Fruit fly (Drosophila melanogaster): ENCODE measurements around the gene CG5412.
A peak's percentile ranks its signal among the peaks of the same experiment; 100 is the strongest.

CG5412 gene

dm6 chr3R:20588480-20588785 is 11.6 kb downstream of the CG5412 start, which contains the start of gene Srp72 (continued):
- no peak for TF ChIP-seq CG9609 (GFP tag; optimal IDR thresholded peaks at IDR 0.05)
- TF ChIP-seq bcd (GFP tag; optimal IDR thresholded peaks at IDR 0.05) = peak; percentile 21
- TF ChIP-seq Fer3 (tag; optimal IDR thresholded peaks at IDR 0.05) = peak; percentile 57
- TF ChIP-seq inv (GFP tag; IDR thresholded peaks at IDR 0.05; ENCODE audit: partially characterized antibody) = no peak
- TF ChIP-seq klu (GFP tag; IDR thresholded peaks at IDR 0.05) = no peak
- no peak for TF ChIP-seq Taf1 (GFP tag; IDR thresholded peaks at IDR 0.05)
- no peak for TF ChIP-seq D (optimal IDR thresholded peaks at IDR 0.05)
- peak; percentile 5 for TF ChIP-seq D (GFP tag; optimal IDR thresholded peaks at IDR 0.05)
- peak; percentile 45 for TF ChIP-seq unpg (GFP tag; optimal IDR thresholded peaks at IDR 0.05)
- no peak for TF ChIP-seq CG8290 (GFP tag; optimal IDR thresholded peaks at IDR 0.05)
- TF ChIP-seq CG8290 (tag; optimal IDR thresholded peaks at IDR 0.05) = no peak
- TF ChIP-seq CG7963 (GFP tag; IDR thresholded peaks at IDR 0.05; ENCODE audit: partially characterized antibody) = no peak
- no peak for TF ChIP-seq CG5953 (GFP tag; IDR thresholded peaks at IDR 0.05)
- no peak for TF ChIP-seq CG12744 (GFP tag; optimal IDR thresholded peaks at IDR 0.05)
- peak; percentile 85 for TF ChIP-seq phol (tag; optimal IDR thresholded peaks at IDR 0.05)
- TF ChIP-seq twi (tag; optimal IDR thresholded peaks at IDR 0.05) = peak; percentile 28
- no peak for TF ChIP-seq pb (GFP tag; optimal IDR thresholded peaks at IDR 0.05)
- peak; percentile 43 for TF ChIP-seq CG7928 (GFP tag; optimal IDR thresholded peaks at IDR 0.05)
- TF ChIP-seq gem (tag; optimal IDR thresholded peaks at IDR 0.05) = peak; percentile 73
- no peak for TF ChIP-seq da (GFP tag; optimal IDR thresholded peaks at IDR 0.05)
- TF ChIP-seq Hr51 (GFP tag; optimal IDR thresholded peaks at IDR 0.05) = peak; percentile 19 to 33
- peak; percentile 49 for TF ChIP-seq CG7839 (tag; optimal IDR thresholded peaks at IDR 0.05)
- TF ChIP-seq Ssrp (tag; optimal IDR thresholded peaks at IDR 0.05) = peak; percentile 25
- no peak for TF ChIP-seq CG3163 (GFP tag; optimal IDR thresholded peaks at IDR 0.05)
- no peak for TF ChIP-seq BtbVII (GFP tag; optimal IDR thresholded peaks at IDR 0.05)
- peak; percentile 55 for TF ChIP-seq CG11504 (tag; optimal IDR thresholded peaks at IDR 0.05)
- peak; percentile 65 for TF ChIP-seq CG18476 (GFP tag; optimal IDR thresholded peaks at IDR 0.05)
- TF ChIP-seq CG2199 (GFP tag; IDR thresholded peaks at IDR 0.05) = no peak
- TF ChIP-seq Doc3 (GFP tag; IDR thresholded peaks at IDR 0.05; ENCODE audit: partially characterized antibody) = no peak
- peak; percentile 34 for TF ChIP-seq CG18262 (tag; optimal IDR thresholded peaks at IDR 0.05)
- peak; percentile 37 for TF ChIP-seq exex (tag; optimal IDR thresholded peaks at IDR 0.05)
- no peak for TF ChIP-seq Rx (GFP tag; IDR thresholded peaks at IDR 0.05)
- TF ChIP-seq sens (GFP tag) = peak; percentile 82
- no peak for TF ChIP-seq pan (optimal IDR thresholded peaks at IDR 0.05)
- peak in 1 of 2 experiments; percentile 65 for TF ChIP-seq pan (GFP tag; optimal IDR thresholded peaks at IDR 0.05 in 1 of 2, IDR thresholded peaks at IDR 0.05 in 1 of 2)
- peak; percentile 54 for TF ChIP-seq vvl (GFP tag; IDR thresholded peaks at IDR 0.05)
- no peak for TF ChIP-seq dysf (GFP tag; IDR thresholded peaks at IDR 0.05)
- TF ChIP-seq Neu2 (GFP tag; optimal IDR thresholded peaks at IDR 0.05; ENCODE audit: borderline replicate concordance) = no peak
- peak in 1 of 3 experiments; percentile 25 for TF ChIP-seq lola (GFP tag; optimal IDR thresholded peaks at IDR 0.05)
- peak; percentile 16 for TF ChIP-seq tup (GFP tag; optimal IDR thresholded peaks at IDR 0.05)
- TF ChIP-seq tll (GFP tag; optimal IDR thresholded peaks at IDR 0.05) = no peak
- TF ChIP-seq slou (GFP tag; optimal IDR thresholded peaks at IDR 0.05) = no peak
- TF ChIP-seq CG18619 (GFP tag; optimal IDR thresholded peaks at IDR 0.05) = no peak
- peak; percentile 17 for TF ChIP-seq CG4820 (GFP tag; optimal IDR thresholded peaks at IDR 0.05)
- peak; percentile 54; the same call in 2 of the 3 replicates for TF ChIP-seq Dbx (GFP tag; IDR thresholded peaks at IDR 0.05)
- TF ChIP-seq CG1529 (GFP tag; optimal IDR thresholded peaks at IDR 0.05) = peak; percentile 23
- TF ChIP-seq Optix (GFP tag; IDR thresholded peaks at IDR 0.05) = no peak
- peak; percentile 74 for TF ChIP-seq CG10267 (tag; optimal IDR thresholded peaks at IDR 0.05)
- no peak for TF ChIP-seq cad (GFP tag; optimal IDR thresholded peaks at IDR 0.05)
- no peak for TF ChIP-seq CkIIα-i1 (GFP tag; IDR thresholded peaks at IDR 0.05)
- no peak for TF ChIP-seq pros (GFP tag; optimal IDR thresholded peaks at IDR 0.05)
- TF ChIP-seq croc (GFP tag; conservative IDR thresholded peaks at IDR 0.05) = no peak

Measured in whole organism, embryonic.